Fruit fly (Drosophila melanogaster) whole organism, wandering third instar larva: ENCODE results near the gene Prestin.

Experiments used
- Abd-B ChIP-seq: fragments of >200 bp; optimal IDR thresholded peaks from 2 replicates; lab custom pipeline; 2017; ENCODE audit warnings: missing biosample characterization, missing genetic modification characterization
- CG32264 ChIP-seq: fragments of 200-800 bp; sonication (Bioruptor generic); optimal IDR thresholded peaks from 2 replicates; lab custom pipeline; 2016; ENCODE audit warnings: missing biosample characterization, missing genetic modification characterization
- CrebA ChIP-seq: fragments of 200-800 bp; sonication (Bioruptor generic); optimal IDR thresholded peaks from 2 replicates; lab custom pipeline; 2016; ENCODE audit warnings: missing biosample characterization, mild to moderate bottlenecking, missing genetic modification characterization, borderline replicate concordance
- Dfd ChIP-seq: fragments of >200 bp; optimal IDR thresholded peaks from 2 replicates; lab custom pipeline; 2017; ENCODE audit warnings: missing biosample characterization, missing genetic modification characterization
- Dif ChIP-seq: fragments of 200-275, 200-300 bp; sonication (Bioruptor generic); optimal IDR thresholded peaks from 2 replicates; lab custom pipeline; 2018; ENCODE audit warnings: missing biosample characterization, missing genetic modification characterization; ENCODE audit not compliant: partially characterized antibody
- GATAd ChIP-seq: sonication (Bioruptor generic); optimal IDR thresholded peaks from 2 replicates; lab custom pipeline; 2016; ENCODE audit warnings: missing biosample characterization, missing genetic modification characterization
- HLH106 ChIP-seq: fragments of 200-800 bp; optimal IDR thresholded peaks from 3 replicates; lab custom pipeline; 2019; ENCODE audit warnings: missing biosample characterization, mild to moderate bottlenecking, missing genetic modification characterization, moderate library complexity
- Hr78 ChIP-seq: fragments of >200 bp; optimal IDR thresholded peaks from 2 replicates; lab custom pipeline; 2017; ENCODE audit warnings: missing biosample characterization, missing genetic modification characterization
- Hr83 ChIP-seq: fragments of 200-300 bp; sonication (Bioruptor generic); optimal IDR thresholded peaks from 2 replicates; lab custom pipeline; 2016; ENCODE audit warnings: missing biosample characterization, mild to moderate bottlenecking, missing genetic modification characterization, moderate library complexity; ENCODE audit not compliant: poor library complexity, severe bottlenecking
- Jra ChIP-seq: sonication (Bioruptor generic); optimal IDR thresholded peaks from 2 replicates; lab custom pipeline; 2016; ENCODE audit warnings: missing biosample characterization, missing genetic modification characterization
- Mio ChIP-seq: sonication (Bioruptor generic); optimal IDR thresholded peaks from 2 replicates; lab custom pipeline; 2016; ENCODE audit warnings: missing biosample characterization, missing genetic modification characterization
- Myc ChIP-seq: fragments of >200 bp; optimal IDR thresholded peaks from 2 replicates; lab custom pipeline; 2017
- N ChIP-seq: fragments of >200 bp; optimal IDR thresholded peaks from 2 replicates; lab custom pipeline; 2018; ENCODE audit warnings: missing biosample characterization, missing external identifiers, missing genetic modification characterization
- Vsx2 ChIP-seq: fragments of 200-300, 225-300 bp; sonication (Bioruptor generic); optimal IDR thresholded peaks from 2 replicates; lab custom pipeline; 2018; ENCODE audit warnings: missing biosample characterization, missing genetic modification characterization; ENCODE audit not compliant: partially characterized antibody
- brk ChIP-seq: fragments of 200-800 bp; sonication (Bioruptor generic); optimal IDR thresholded peaks from 2 replicates; lab custom pipeline; 2016; ENCODE audit warnings: missing biosample characterization, mild to moderate bottlenecking, missing genetic modification characterization
- dl ChIP-seq, 2 experiments: fragments of 175-275, 200-275 bp in 1 of 2; fragments of 200-275 bp in 1 of 2; sonication (Bioruptor generic); optimal IDR thresholded peaks; lab custom pipeline; 2018; ENCODE audit warnings: mild to moderate bottlenecking in 2 of 2, missing biosample characterization in 2 of 2, missing genetic modification characterization in 2 of 2, moderate library complexity in 2 of 2; ENCODE audit not compliant: partially characterized antibody in 2 of 2, insufficient read depth in 1 of 2
- dmrt93B ChIP-seq: fragments of 200-800 bp; sonication (Bioruptor generic); optimal IDR thresholded peaks from 2 replicates; lab custom pipeline; 2018; ENCODE audit warnings: missing biosample characterization, mild to moderate bottlenecking, missing genetic modification characterization
- dsf ChIP-seq: sonication (Bioruptor generic); optimal IDR thresholded peaks from 2 replicates; lab custom pipeline; 2016; ENCODE audit warnings: missing biosample characterization, missing genetic modification characterization, borderline replicate concordance
- ey ChIP-seq: fragments of 200-800 bp; sonication (Bioruptor generic); optimal IDR thresholded peaks from 2 replicates; lab custom pipeline; 2016; ENCODE audit warnings: missing biosample characterization, missing genetic modification characterization
- foxo ChIP-seq, 2 experiments: fragments of 200-800 bp; sonication (Bioruptor generic); optimal IDR thresholded peaks; 2 replicates in 1 of 2; 3 replicates in 1 of 2; lab custom pipeline; 2016 to 2017; ENCODE audit warnings: missing biosample characterization in 2 of 2, missing genetic modification characterization in 2 of 2
- fru ChIP-seq: fragments of 200-800 bp; sonication (Bioruptor generic); optimal IDR thresholded peaks from 3 replicates; lab custom pipeline; 2016; ENCODE audit warnings: missing biosample characterization, mild to moderate bottlenecking, missing genetic modification characterization
- h ChIP-seq: fragments of 200-800 bp; sonication (Bioruptor generic); optimal IDR thresholded peaks from 3 replicates; lab custom pipeline; 2016; ENCODE audit warnings: missing biosample characterization, mild to moderate bottlenecking, missing genetic modification characterization
- lola ChIP-seq: fragments of >200 bp; optimal IDR thresholded peaks from 2 replicates; lab custom pipeline; 2017; ENCODE audit warnings: missing biosample characterization, missing genetic modification characterization
- pan ChIP-seq: fragments of >200 bp; optimal IDR thresholded peaks from 2 replicates; lab custom pipeline; 2017
- psq ChIP-seq: fragments of 200-800 bp; sonication (Bioruptor generic); optimal IDR thresholded peaks from 3 replicates; lab custom pipeline; 2017; ENCODE audit warnings: missing biosample characterization, mild to moderate bottlenecking, missing genetic modification characterization, moderate library complexity
- sage ChIP-seq: fragments of 200-800 bp; sonication (Bioruptor generic); optimal IDR thresholded peaks from 2 replicates; lab custom pipeline; 2016; ENCODE audit warnings: missing biosample characterization, mild to moderate bottlenecking, missing genetic modification characterization
- tai ChIP-seq: sonication (Bioruptor generic); optimal IDR thresholded peaks from 2 replicates; lab custom pipeline; 2016; ENCODE audit warnings: missing biosample characterization, missing genetic modification characterization
- usp ChIP-seq: fragments of >200 bp; optimal IDR thresholded peaks from 2 replicates; lab custom pipeline; 2017; ENCODE audit warnings: missing biosample characterization, missing genetic modification characterization
- woc ChIP-seq: sonication (Bioruptor generic); optimal IDR thresholded peaks from 2 replicates; lab custom pipeline; 2016; ENCODE audit warnings: missing biosample characterization, mild to moderate bottlenecking, missing genetic modification characterization

The Prestin gene

dm6 chr3L:17940988-17941387 is 33.4 kb upstream of the Prestin start:
- no peak for TF ChIP-seq ey (GFP tag; lab: Kevin White, UChicago)
- TF ChIP-seq brk (GFP tag; lab: Kevin White, UChicago) = no peak
- no peak for TF ChIP-seq sage (GFP tag; lab: Kevin White, UChicago)
- no peak for TF ChIP-seq GATAd (GFP tag; lab: Kevin White, UChicago)
- TF ChIP-seq psq (GFP tag; lab: Kevin White, UChicago) = no peak
- no peak for TF ChIP-seq pan
- TF ChIP-seq fru (GFP tag; lab: Kevin White, UChicago) = no peak
- TF ChIP-seq Hr78 (GFP tag; lab: Kevin White, UChicago) = no peak
- no peak for TF ChIP-seq dl (GFP tag; optimal IDR thresholded peaks at IDR 0.05; lab: Kevin White, UChicago; ENCODE audit: insufficient read depth in 1 of 2, partially characterized antibody in 2 of 2)
- TF ChIP-seq Myc (lab: Kevin White, UChicago) = no peak
- TF ChIP-seq lola (GFP tag; lab: Kevin White, UChicago) = no peak
- TF ChIP-seq Jra (GFP tag; lab: Kevin White, UChicago) = no peak
- TF ChIP-seq Abd-B (GFP tag; lab: Kevin White, UChicago) = no peak
- no peak for TF ChIP-seq foxo (GFP tag; optimal IDR thresholded peaks at IDR 0.05; lab: Kevin White, UChicago)
- no peak for TF ChIP-seq Mio

- TF ChIP-seq fru (GFP tag; lab: Kevin White, UChicago) (no peak), Hr83 (GFP tag; lab: Kevin White, UChicago) (no peak), dl (GFP tag; optimal IDR thresholded peaks at IDR 0.05; lab: Kevin White, UChicago; ENCODE audit: insufficient read depth in 1 of 2, partially characterized antibody in 2 of 2) (no peak), pan (no peak), N (GFP tag; lab: Kevin White, UChicago) (no peak), sage (GFP tag; lab: Kevin White, UChicago) (no peak), Myc (lab: Kevin White, UChicago) (no peak), dsf (GFP tag; lab: Kevin White, UChicago) (no peak), lola (GFP tag; lab: Kevin White, UChicago) (no peak), CG32264 (GFP tag; lab: Kevin White, UChicago) (no peak), tai (GFP tag; lab: Kevin White, UChicago) (no peak), woc (GFP tag; lab: Kevin White, UChicago) (no peak), Dfd (GFP tag; lab: Kevin White, UChicago) (no peak), Vsx2 (GFP tag; lab: Kevin White, UChicago) (no peak), ey (GFP tag; lab: Kevin White, UChicago) (no peak), h (GFP tag; lab: Kevin White, UChicago) (no peak), CrebA (GFP tag; lab: Kevin White, UChicago) (no peak), foxo (GFP tag; optimal IDR thresholded peaks at IDR 0.05; lab: Kevin White, UChicago) (no peak)
- TF ChIP-seq, all 38 proteins: peak for 0
Observed at dm6 chr3L:17939649-17940048, 32.0 kb upstream of the Prestin start.

DNA sequence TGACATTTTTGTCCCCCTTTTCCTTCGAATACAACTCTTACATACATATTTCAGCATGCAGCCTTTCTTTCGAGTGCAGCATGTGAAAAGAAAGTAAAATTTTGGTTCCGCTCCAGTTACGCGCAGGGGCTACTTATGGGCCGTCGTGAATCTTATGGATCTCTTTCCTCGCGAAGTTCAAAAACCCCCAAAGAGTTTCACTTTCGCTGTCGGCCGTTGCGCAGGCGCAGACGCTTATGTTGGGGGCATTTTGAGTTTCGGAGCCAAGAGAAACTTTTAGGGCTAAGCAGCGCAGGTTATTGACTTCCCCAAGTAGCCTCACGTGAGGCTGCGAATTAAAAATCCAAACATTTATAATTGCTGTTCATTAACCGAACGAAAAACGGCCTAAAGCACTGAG is 31.0 kb upstream of the Prestin start:
- no peak for TF ChIP-seq CG32264 (GFP tag; lab: Kevin White, UChicago)
- TF ChIP-seq usp (GFP tag; lab: Kevin White, UChicago) = no peak
- TF ChIP-seq Mio = no peak
- TF ChIP-seq Dif (GFP tag; lab: Kevin White, UChicago) = no peak
- no peak for TF ChIP-seq dmrt93B (GFP tag; lab: Kevin White, UChicago)
- no peak for TF ChIP-seq Vsx2 (GFP tag; lab: Kevin White, UChicago)
- no peak for TF ChIP-seq GATAd (GFP tag; lab: Kevin White, UChicago)
- TF ChIP-seq dsf (GFP tag; lab: Kevin White, UChicago) = no peak
- no peak for TF ChIP-seq dl (GFP tag; optimal IDR thresholded peaks at IDR 0.05; lab: Kevin White, UChicago; ENCODE audit: insufficient read depth in 1 of 2, partially characterized antibody in 2 of 2)
- no peak for TF ChIP-seq sage (GFP tag; lab: Kevin White, UChicago)

DNA sequence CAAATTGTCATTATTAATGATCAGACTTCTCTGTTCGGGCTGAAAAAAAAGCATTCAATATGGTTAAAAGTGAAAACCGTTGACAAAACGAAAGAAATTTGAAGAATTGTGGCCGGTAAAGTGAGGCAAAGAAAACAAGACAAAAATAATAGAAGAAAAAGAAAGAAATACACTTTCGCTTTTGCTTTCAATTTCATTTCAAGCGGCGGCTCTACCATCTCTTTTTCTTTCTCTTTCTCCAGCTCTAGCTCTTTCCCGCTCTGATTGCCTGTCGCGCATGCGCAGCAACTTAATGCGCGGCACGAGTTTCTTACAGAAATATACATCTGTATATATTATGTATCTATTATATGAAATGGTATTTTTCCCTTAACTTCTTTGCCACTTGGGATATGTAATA is 29.7 kb upstream of the Prestin start:
- no peak for TF ChIP-seq Myc (lab: Kevin White, UChicago)
- no peak for TF ChIP-seq Mio
- TF ChIP-seq lola (GFP tag; lab: Kevin White, UChicago) = no peak

DNA sequence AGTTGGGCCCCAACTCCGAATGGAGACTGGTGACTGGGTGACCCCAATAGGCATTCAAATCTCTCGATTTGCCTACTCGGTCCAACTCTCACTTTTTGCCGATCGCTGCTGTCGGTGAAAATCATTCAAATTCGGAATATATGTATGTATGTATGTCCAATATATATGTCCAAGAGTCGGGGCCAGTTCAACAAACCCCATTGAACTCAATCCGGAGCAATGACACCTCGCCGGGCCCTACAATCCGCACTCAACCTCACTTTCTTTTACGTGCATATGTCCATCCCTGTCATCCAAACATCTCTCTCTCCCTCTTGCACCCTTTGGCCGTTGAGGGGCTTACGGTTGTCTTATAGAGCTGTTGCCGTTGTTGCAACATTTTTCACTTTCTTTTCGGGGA is 27.4 kb upstream of the Prestin start:
- TF ChIP-seq dl (GFP tag; optimal IDR thresholded peaks at IDR 0.05; lab: Kevin White, UChicago; ENCODE audit: insufficient read depth in 1 of 2, partially characterized antibody in 2 of 2) (no peak), Abd-B (GFP tag; lab: Kevin White, UChicago) (no peak), sage (GFP tag; lab: Kevin White, UChicago) (no peak), foxo (GFP tag; optimal IDR thresholded peaks at IDR 0.05; lab: Kevin White, UChicago) (no peak), Dif (GFP tag; lab: Kevin White, UChicago) (no peak), HLH106 (tag; lab: Kevin White, UChicago) (no peak)
